Worm (Caenorhabditis elegans) whole organism, midembryonic: ENCODE measurements around the gene npr-43.

Experiments used
- T22C8.4 ChIP-seq: fragments of 200-800 bp; sonication (Bioruptor generic); IDR thresholded peaks from 2 replicates; pipeline ENCODE4 v1.3.6; 2022; ENCODE audit warnings: missing genetic modification characterization, missing compliant biosample characterization
- cog-1 ChIP-seq: sonication (generic microtip); optimal IDR thresholded peaks from 2 replicates; lab custom pipeline; 2016; ENCODE audit warnings: missing genetic modification characterization, missing compliant biosample characterization
- flt-1 ChIP-seq: fragments of 200-800 bp; sonication (Bioruptor generic); IDR thresholded peaks from 2 replicates; pipeline ENCODE4 v1.3.6; 2022; ENCODE audit warnings: missing genetic modification characterization, missing compliant biosample characterization
- klf-2 ChIP-seq: fragments of 200-800 bp; sonication (Bioruptor generic); conservative IDR thresholded peaks from 2 replicates; pipeline ENCODE4 v1.3.6; 2022; ENCODE audit warnings: missing genetic modification reagents, missing genetic modification characterization, missing compliant biosample characterization
- med-1 ChIP-seq: sonication (generic microtip); optimal IDR thresholded peaks from 2 replicates; lab custom pipeline; 2017; ENCODE audit warnings: missing genetic modification characterization, mild to moderate bottlenecking, missing compliant biosample characterization, antibody characterized with exemption, missing genetic modification reagents; ENCODE audit not compliant: insufficient read depth
- ref-1 ChIP-seq: fragments of 200-800 bp; sonication (Bioruptor generic); conservative IDR thresholded peaks from 2 replicates; pipeline ENCODE4 v1.3.6; 2022; ENCODE audit warnings: missing genetic modification reagents, missing genetic modification characterization, missing compliant biosample characterization
- tab-1 ChIP-seq: fragments of 200-800 bp; sonication (Bioruptor generic); IDR thresholded peaks from 2 replicates; pipeline ENCODE4 v1.3.6; 2022; ENCODE audit warnings: missing genetic modification characterization, missing compliant biosample characterization
- ztf-23 ChIP-seq: fragments of 200-800 bp; sonication (Bioruptor generic); IDR thresholded peaks from 2 replicates; pipeline ENCODE4 v1.3.6; 2022; ENCODE audit warnings: missing genetic modification reagents, missing genetic modification characterization, missing compliant biosample characterization
- ztf-29 ChIP-seq: fragments of 200-800 bp; sonication (Bioruptor generic); IDR thresholded peaks from 2 replicates; pipeline ENCODE4 v1.3.6; 2022; ENCODE audit warnings: missing genetic modification reagents, missing genetic modification characterization, missing compliant biosample characterization

The npr-43 gene

ce11 chrV:14414964-14415564, 36.2 kb upstream of the npr-43 start, which contains the start of the genes nxf-1 and C15H11.11:
TSS of gene nxf-1 (minus strand) at chrV:14415014.
TSS of gene C15H11.11 (plus strand) at chrV:14415499.
- TF ChIP-seq ref-1 = no peak

ce11 chrV:14414032-14414431, 35.1 kb upstream of the npr-43 start:
- no peak for TF ChIP-seq T22C8.4 (GFP tag; lab: Robert Waterston, UW)
- TF ChIP-seq cog-1 (tag; lab: Kevin White, UChicago) = no peak
- TF ChIP-seq med-1 (GFP tag; lab: Kevin White, UChicago) = no peak
- no peak for TF ChIP-seq flt-1 (GFP tag; lab: Robert Waterston, UW)

ce11 chrV:14411989-14412388, 33.1 kb upstream of the npr-43 start:
- TF ChIP-seq klf-2 (GFP tag; lab: Robert Waterston, UW) (no peak), T22C8.4 (GFP tag; lab: Robert Waterston, UW) (no peak), ztf-29 (GFP tag; lab: Robert Waterston, UW) (no peak), flt-1 (GFP tag; lab: Robert Waterston, UW) (no peak), tab-1 (GFP tag; lab: Robert Waterston, UW) (no peak), ref-1 (no peak), cog-1 (tag; lab: Kevin White, UChicago) (no peak), med-1 (GFP tag; lab: Kevin White, UChicago) (no peak)

- TF ChIP-seq ztf-23 (GFP tag; lab: Robert Waterston, UW) (no peak), flt-1 (GFP tag; lab: Robert Waterston, UW) (no peak), T22C8.4 (GFP tag; lab: Robert Waterston, UW) (no peak), cog-1 (tag; lab: Kevin White, UChicago) (no peak), tab-1 (GFP tag; lab: Robert Waterston, UW) (no peak), ref-1 (no peak), ztf-29 (GFP tag; lab: Robert Waterston, UW) (no peak), klf-2 (GFP tag; lab: Robert Waterston, UW) (no peak), med-1 (GFP tag; lab: Kevin White, UChicago) (no peak)
Measured at ce11 chrV:14409905-14410304, 31.0 kb upstream of the npr-43 start.

ce11 chrV:14408774-14409173, 29.9 kb upstream of the npr-43 start, which contains the start of gene gnrr-2:
TSS of gene gnrr-2 (plus strand) at chrV:14409074.
- TF ChIP-seq tab-1 (GFP tag; lab: Robert Waterston, UW) (no peak), flt-1 (GFP tag; lab: Robert Waterston, UW) (no peak), cog-1 (tag; lab: Kevin White, UChicago) (no peak), ref-1 (no peak), med-1 (GFP tag; lab: Kevin White, UChicago) (no peak), klf-2 (GFP tag; lab: Robert Waterston, UW) (no peak), ztf-29 (GFP tag; lab: Robert Waterston, UW) (no peak), T22C8.4 (GFP tag; lab: Robert Waterston, UW) (no peak), ztf-23 (GFP tag; lab: Robert Waterston, UW) (no peak)

ce11 chrV:14405647-14406046, 26.8 kb upstream of the npr-43 start:
- TF ChIP-seq cog-1 (tag; lab: Kevin White, UChicago) (no peak), ztf-23 (GFP tag; lab: Robert Waterston, UW) (no peak), klf-2 (GFP tag; lab: Robert Waterston, UW) (no peak), flt-1 (GFP tag; lab: Robert Waterston, UW) (no peak), tab-1 (GFP tag; lab: Robert Waterston, UW) (no peak), T22C8.4 (GFP tag; lab: Robert Waterston, UW) (no peak), ref-1 (no peak), ztf-29 (GFP tag; lab: Robert Waterston, UW) (no peak), med-1 (GFP tag; lab: Kevin White, UChicago) (no peak)

ce11 chrV:14396123-14396669, 17.3 kb upstream of the npr-43 start:
- TF ChIP-seq tab-1 (GFP tag; lab: Robert Waterston, UW) = no peak
- no peak for TF ChIP-seq flt-1 (GFP tag; lab: Robert Waterston, UW)
- TF ChIP-seq med-1 (GFP tag; lab: Kevin White, UChicago) = no peak
- no peak for TF ChIP-seq ref-1
- no peak for TF ChIP-seq ztf-23 (GFP tag; lab: Robert Waterston, UW)
- TF ChIP-seq klf-2 (GFP tag; lab: Robert Waterston, UW) = no peak
- no peak for TF ChIP-seq cog-1 (tag; lab: Kevin White, UChicago)
- no peak for TF ChIP-seq ztf-29 (GFP tag; lab: Robert Waterston, UW)
- TF ChIP-seq T22C8.4 (GFP tag; lab: Robert Waterston, UW) = no peak

ce11 chrV:14394743-14395142, 15.9 kb upstream of the npr-43 start, which contains the start of gene C15H11.13:
TSS of gene C15H11.13 (plus strand) at chrV:14395043.
- no peak for TF ChIP-seq cog-1 (tag; lab: Kevin White, UChicago)
- no peak for TF ChIP-seq med-1 (GFP tag; lab: Kevin White, UChicago)
- no peak for TF ChIP-seq ztf-23 (GFP tag; lab: Robert Waterston, UW)
- no peak for TF ChIP-seq klf-2 (GFP tag; lab: Robert Waterston, UW)
- no peak for TF ChIP-seq T22C8.4 (GFP tag; lab: Robert Waterston, UW)
- no peak for TF ChIP-seq flt-1 (GFP tag; lab: Robert Waterston, UW)
- TF ChIP-seq ztf-29 (GFP tag; lab: Robert Waterston, UW) = no peak
- no peak for TF ChIP-seq tab-1 (GFP tag; lab: Robert Waterston, UW)
- no peak for TF ChIP-seq ref-1

ce11 chrV:14393504-14393903, 14.6 kb upstream of the npr-43 start, which contains the start of gene C15H11.1:
TSS of gene C15H11.1 (plus strand) at chrV:14393804.
- no peak for TF ChIP-seq ref-1
- no peak for TF ChIP-seq ztf-23 (GFP tag; lab: Robert Waterston, UW)
- TF ChIP-seq cog-1 (tag; lab: Kevin White, UChicago) = no peak
- no peak for TF ChIP-seq T22C8.4 (GFP tag; lab: Robert Waterston, UW)
- no peak for TF ChIP-seq flt-1 (GFP tag; lab: Robert Waterston, UW)
